Worm (Caenorhabditis elegans) whole organism, young adult: ENCODE results near the gene F15B9.6.

Experiments
- B0035.1 ChIP-seq: sonication (generic microtip); optimal IDR thresholded peaks from 2 replicates; lab custom pipeline; 2016; ENCODE audit warnings: missing genetic modification characterization, mild to moderate bottlenecking, missing compliant biosample characterization, missing genotype, missing genetic modification reagents
- D2030.7 ChIP-seq: fragments of 200-800 bp; sonication (Bioruptor generic); IDR thresholded peaks from 2 replicates; pipeline ENCODE4 v1.3.6; 2022; ENCODE audit warnings: missing genetic modification reagents, missing genetic modification characterization, missing compliant biosample characterization
- F10E7.11 ChIP-seq: sonication (generic microtip); optimal IDR thresholded peaks from 2 replicates; lab custom pipeline; 2017; ENCODE audit warnings: mild to moderate bottlenecking, missing genetic modification characterization, moderate library complexity, missing compliant biosample characterization
- F37B4.10 ChIP-seq: fragments of 200-800 bp; sonication (Bioruptor generic); IDR thresholded peaks from 2 replicates; pipeline ENCODE4 v1.3.6; 2022; ENCODE audit warnings: missing genetic modification characterization, missing compliant biosample characterization
- F39B2.1 ChIP-seq: fragments of 200-800 bp; sonication (Bioruptor generic); IDR thresholded peaks from 2 replicates; pipeline ENCODE4 v1.3.6; 2022; ENCODE audit warnings: missing genetic modification reagents, missing genetic modification characterization, missing compliant biosample characterization
- F57A8.1 ChIP-seq: fragments of 200-800 bp; sonication (Bioruptor generic); optimal IDR thresholded peaks from 2 replicates; lab custom pipeline; 2018; ENCODE audit warnings: mild to moderate bottlenecking, missing genetic modification characterization, moderate library complexity, missing compliant biosample characterization
- K11D2.4 ChIP-seq: fragments of 200-800 bp; sonication (Bioruptor generic); IDR thresholded peaks from 2 replicates; pipeline ENCODE4 v1.3.6; 2022; ENCODE audit warnings: missing genetic modification reagents, missing genetic modification characterization, missing compliant biosample characterization
- K12H6.12 ChIP-seq: fragments of 200-800 bp; sonication (Bioruptor generic); optimal IDR thresholded peaks from 2 replicates; lab custom pipeline; 2018; ENCODE audit warnings: mild to moderate bottlenecking, missing genetic modification characterization, missing compliant biosample characterization
- Y53G8AR.9 ChIP-seq: fragments of 200-800 bp; sonication (Bioruptor generic); conservative IDR thresholded peaks from 2 replicates; pipeline ENCODE4 v1.3.6; 2022; ENCODE audit warnings: missing genetic modification reagents, missing genetic modification characterization, missing compliant biosample characterization
- Y56A3A.18 ChIP-seq: fragments of 200-800 bp; sonication (Bioruptor generic); IDR thresholded peaks from 2 replicates; pipeline ENCODE4 v1.3.6; 2022; ENCODE audit warnings: missing genetic modification reagents, missing genetic modification characterization, missing compliant biosample characterization
- Y95B8A.8 ChIP-seq: fragments of 200-800 bp; sonication (Bioruptor generic); IDR thresholded peaks from 2 replicates; pipeline ENCODE4 v1.3.6; 2022; ENCODE audit warnings: missing genetic modification reagents, missing genetic modification characterization, missing compliant biosample characterization
- atf-7 ChIP-seq: sonication (generic microtip); optimal IDR thresholded peaks from 2 replicates; lab custom pipeline; 2017; ENCODE audit warnings: mild to moderate bottlenecking, missing genetic modification characterization, missing compliant biosample characterization
- cebp-2 ChIP-seq: fragments of 200-800 bp; sonication (Bioruptor generic); IDR thresholded peaks from 2 replicates; pipeline ENCODE4 v1.3.6; 2022; ENCODE audit warnings: missing genetic modification characterization, missing compliant biosample characterization
- ceh-79 ChIP-seq: sonication (generic microtip); optimal IDR thresholded peaks from 2 replicates; lab custom pipeline; 2017; ENCODE audit warnings: mild to moderate bottlenecking, missing genetic modification characterization, missing compliant biosample characterization
- chd-7 ChIP-seq: sonication (generic microtip); optimal IDR thresholded peaks from 2 replicates; lab custom pipeline; 2016; ENCODE audit warnings: mild to moderate bottlenecking, missing genetic modification characterization, moderate library complexity, missing compliant biosample characterization
- die-1 ChIP-seq: sonication (generic microtip); optimal IDR thresholded peaks from 2 replicates; lab custom pipeline; 2016; ENCODE audit warnings: missing genotype, mild to moderate bottlenecking, missing genetic modification characterization, missing compliant biosample characterization
- dox-1 ChIP-seq: fragments of 200-800 bp; sonication (Bioruptor generic); IDR thresholded peaks from 2 replicates; pipeline ENCODE4 v1.3.6; 2022; ENCODE audit warnings: missing genetic modification reagents, missing genetic modification characterization, missing compliant biosample characterization
- dpl-1 ChIP-seq: fragments of 150-350 bp; optimal IDR thresholded peaks from 2 replicates; lab custom pipeline; 2014; ENCODE audit warnings: missing biosample characterization, missing genetic modification reagents, missing genetic modification characterization
- ekl-4 ChIP-seq: fragments of 200-800 bp; sonication (Bioruptor generic); IDR thresholded peaks from 2 replicates; pipeline ENCODE4 v1.3.6; 2022; ENCODE audit warnings: missing genetic modification reagents, missing genetic modification characterization, missing compliant biosample characterization
- hmg-20 ChIP-seq: fragments of 200-800 bp; sonication (Bioruptor generic); IDR thresholded peaks from 2 replicates; pipeline ENCODE4 v1.3.6; 2022; ENCODE audit warnings: missing genetic modification reagents, missing genetic modification characterization, missing compliant biosample characterization
- hsf-1 ChIP-seq: fragments of 200-800 bp; sonication (Bioruptor generic); IDR thresholded peaks from 2 replicates; pipeline ENCODE4 v1.3.6; 2022; ENCODE audit warnings: missing genetic modification reagents, missing genetic modification characterization, missing compliant biosample characterization
- lir-1 ChIP-seq: fragments of 200-800 bp; sonication (Bioruptor generic); conservative IDR thresholded peaks from 2 replicates; pipeline ENCODE4 v1.3.6; 2022; ENCODE audit warnings: missing genetic modification reagents, missing genetic modification characterization, missing compliant biosample characterization
- nfyb-1 ChIP-seq: fragments of 200-800 bp; sonication (Bioruptor generic); IDR thresholded peaks from 2 replicates; pipeline ENCODE4 v1.3.6; 2022; ENCODE audit warnings: missing genetic modification reagents, missing genetic modification characterization, missing compliant biosample characterization
- nhr-179 ChIP-seq: sonication (generic microtip); optimal IDR thresholded peaks from 2 replicates; lab custom pipeline; 2016; ENCODE audit warnings: mild to moderate bottlenecking, missing genetic modification characterization, missing compliant biosample characterization
- repo-1 ChIP-seq: sonication (generic microtip); optimal IDR thresholded peaks from 2 replicates; lab custom pipeline; 2017; ENCODE audit warnings: mild to moderate bottlenecking, missing genetic modification characterization, missing compliant biosample characterization
- snpc-1.1 ChIP-seq: sonication (generic microtip); optimal IDR thresholded peaks from 2 replicates; lab custom pipeline; 2017; ENCODE audit warnings: missing genetic modification characterization, mild to moderate bottlenecking, missing compliant biosample characterization, antibody characterized with exemption, moderate library complexity, missing genotype, missing genetic modification reagents; ENCODE audit not compliant: insufficient read depth
- snpc-3.4 ChIP-seq: sonication (generic microtip); optimal IDR thresholded peaks from 2 replicates; lab custom pipeline; 2017; ENCODE audit warnings: missing genetic modification characterization, mild to moderate bottlenecking, missing compliant biosample characterization, antibody characterized with exemption, moderate library complexity, missing genotype, missing genetic modification reagents
- snpc-4 ChIP-seq, 5 experiments: fragments of 150-350 bp in 1 of 5; sonication (generic microtip) in 4 of 5; optimal IDR thresholded peaks; 2 replicates each; lab custom pipeline; 2014 to 2018; ENCODE audit warnings: missing genetic modification characterization in 5 of 5, missing biosample characterization in 3 of 5, antibody characterized with exemption in 2 of 5, mild to moderate bottlenecking in 2 of 5, missing compliant biosample characterization in 2 of 5, missing genotype in 2 of 5, moderate library complexity in 2 of 5, missing genetic modification reagents in 1 of 5
- sptf-2 ChIP-seq: fragments of 200-800 bp; sonication (Bioruptor generic); optimal IDR thresholded peaks from 2 replicates; lab custom pipeline; 2018; ENCODE audit warnings: mild to moderate bottlenecking, missing genetic modification characterization, missing compliant biosample characterization
- tbp1 ChIP-seq: fragments of 200-800 bp; sonication (Bioruptor generic); optimal IDR thresholded peaks from 2 replicates; lab custom pipeline; 2018; ENCODE audit warnings: mild to moderate bottlenecking, missing genetic modification characterization, missing compliant biosample characterization
- unc-62 ChIP-seq: fragments of 150-350 bp; optimal IDR thresholded peaks from 2 replicates; lab custom pipeline; 2014; ENCODE audit warnings: missing biosample characterization, missing genetic modification reagents, missing genetic modification characterization
- ztf-18 ChIP-seq: sonication (generic microtip); optimal IDR thresholded peaks from 2 replicates; lab custom pipeline; 2016; ENCODE audit warnings: missing genotype, mild to moderate bottlenecking, missing genetic modification characterization, missing compliant biosample characterization
- ztf-22 ChIP-seq: fragments of 200-800 bp; sonication (Bioruptor generic); optimal IDR thresholded peaks from 2 replicates; lab custom pipeline; 2018; ENCODE audit warnings: mild to moderate bottlenecking, missing genetic modification characterization, moderate library complexity, missing compliant biosample characterization
- ztf-26 ChIP-seq: sonication (generic microtip); optimal IDR thresholded peaks from 2 replicates; lab custom pipeline; 2017; ENCODE audit warnings: missing genetic modification characterization, missing compliant biosample characterization
- ztf-28 ChIP-seq: fragments of 200-800 bp; sonication (Bioruptor generic); IDR thresholded peaks from 2 replicates; pipeline ENCODE4 v1.3.6; 2022; ENCODE audit warnings: missing genetic modification reagents, missing genetic modification characterization, missing compliant biosample characterization
- ztf-3 ChIP-seq: fragments of 200-800 bp; sonication (Bioruptor generic); optimal IDR thresholded peaks from 2 replicates; lab custom pipeline; 2018; ENCODE audit warnings: mild to moderate bottlenecking, missing genetic modification characterization, missing compliant biosample characterization

Gene F15B9.6

ce11 chrV:13061836-13062235 lies 47.9 kb downstream of the F15B9.6 start, which contains the start of gene F42E8.1:
F42E8.1 (plus strand) TSS chrV:13062136.
- TF ChIP-seq B0035.1 (no peak), unc-62 (GFP tag; lab: Kevin White, UChicago) (no peak), ceh-79 (tag; lab: Kevin White, UChicago) (no peak)
- TF ChIP-seq, all 124 proteins: peak for 0

- TF ChIP-seq nhr-179 (tag; lab: Kevin White, UChicago) (no peak), snpc-1.1 (tag; lab: Kevin White, UChicago) (no peak), ztf-26 (tag; lab: Kevin White, UChicago) (no peak), die-1 (tag; lab: Kevin White, UChicago) (no peak), K11D2.4 (GFP tag; lab: Robert Waterston, UW) (no peak), K12H6.12 (tag; lab: Kevin White, UChicago) (no peak), F10E7.11 (no peak), ztf-28 (no peak), snpc-3.4 (tag; lab: Kevin White, UChicago) (no peak), ztf-18 (no peak), ztf-22 (no peak), sptf-2 (GFP tag; lab: Kevin White, UChicago) (no peak), Y56A3A.18 (GFP tag; lab: Robert Waterston, UW) (no peak), Y53G8AR.9 (GFP tag; lab: Robert Waterston, UW) (no peak), repo-1 (no peak), F57A8.1 (GFP tag; lab: Kevin White, UChicago) (no peak), F39B2.1 (GFP tag; lab: Robert Waterston, UW) (no peak)
Observed at ce11 chrV:13063402-13063801, 49.5 kb downstream of the F15B9.6 start.

- TF ChIP-seq hmg-20 (GFP tag; lab: Robert Waterston, UW) (no peak), ekl-4 (GFP tag; lab: Robert Waterston, UW) (no peak), D2030.7 (GFP tag; lab: Robert Waterston, UW) (no peak), nfyb-1 (GFP tag; lab: Robert Waterston, UW) (no peak), hsf-1 (no peak), F37B4.10 (GFP tag; lab: Robert Waterston, UW) (no peak), cebp-2 (GFP tag; lab: Robert Waterston, UW) (0 out of 2 replicates have a peak, but pooled peaks have one; percentile 44), tbp1 (peak; percentile 19), chd-7 (tag; lab: Kevin White, UChicago) (no peak), dox-1 (GFP tag; lab: Robert Waterston, UW) (no peak), lir-1 (no peak), dpl-1 (no peak), snpc-4 (GFP tag; optimal IDR thresholded peaks at IDR 0.05; lab: Kevin White, UChicago) (peak; percentile 76), snpc-4 (tag; optimal IDR thresholded peaks at IDR 0.05; lab: Kevin White, UChicago) (peak in 3 of 4 experiments; percentile 75 to 93 (median 91)), snpc-3.4 (tag; lab: Kevin White, UChicago) (peak; percentile 17), snpc-1.1 (tag; lab: Kevin White, UChicago) (peak; percentile 89), ztf-3 (GFP tag; lab: Kevin White, UChicago) (no peak), Y95B8A.8 (GFP tag; lab: Robert Waterston, UW) (no peak), atf-7 (no peak)
Observed at ce11 chrV:13064164-13064563, 50.2 kb downstream of the F15B9.6 start.
